Fruit fly (Drosophila melanogaster): ENCODE data around the gene Mst87F.

The Mst87F gene

dm6 chr3R:13812736-13813250 lies 15.0 kb downstream of the Mst87F start, which contains the start of the genes tal-1A, tal-2A, tal-3A and tal-AA (continued):
- TF ChIP-seq kni (GFP tag; optimal IDR thresholded peaks at IDR 0.05) (peak; percentile 42), lov (optimal IDR thresholded peaks at IDR 0.05) (no peak), lov (GFP tag; IDR thresholded peaks at IDR 0.05) (no peak), CG6813 (GFP tag; optimal IDR thresholded peaks at IDR 0.05) (peak; percentile 53), pan (optimal IDR thresholded peaks at IDR 0.05) (no peak), pan (GFP tag; optimal IDR thresholded peaks at IDR 0.05 in 1 of 2, IDR thresholded peaks at IDR 0.05 in 1 of 2) (peak in 1 of 2 experiments; percentile 39), Taf1 (GFP tag; IDR thresholded peaks at IDR 0.05) (no peak), CG8924 (tag; optimal IDR thresholded peaks at IDR 0.05) (peak; percentile 17), slou (GFP tag; optimal IDR thresholded peaks at IDR 0.05) (no peak), CG17328 (GFP tag; IDR thresholded peaks at IDR 0.05) (0 out of 2 replicates have a peak, but pooled peaks have one; percentile 10), Trl (optimal IDR thresholded peaks at IDR 0.05) (peak; percentile 96 to 99), Trl (GFP tag; optimal IDR thresholded peaks at IDR 0.05) (peak; percentile 30), zen (tag; optimal IDR thresholded peaks at IDR 0.05) (no peak), ase (GFP tag; IDR thresholded peaks at IDR 0.05) (no peak), zfh1 (GFP tag; IDR thresholded peaks at IDR 0.05) (peak; percentile 54; the same call in 1 of the 3 replicates), al (GFP tag; IDR thresholded peaks at IDR 0.05) (no peak), otp (GFP tag; IDR thresholded peaks at IDR 0.05) (peak; percentile 65; the same call in 1 of the 3 replicates), CG14014 (GFP tag; IDR thresholded peaks at IDR 0.05) (peak; percentile 30; the same call in 1 of the 2 replicates), Spps (tag; optimal IDR thresholded peaks at IDR 0.05) (no peak), toy (GFP tag; IDR thresholded peaks at IDR 0.05) (no peak), sqz (GFP tag; optimal IDR thresholded peaks at IDR 0.05) (peak; percentile 58), esg (GFP tag; conservative IDR thresholded peaks at IDR 0.05) (no peak), NC2α (GFP tag; optimal IDR thresholded peaks at IDR 0.05) (peak; percentile 60), CG17385 (GFP tag; optimal IDR thresholded peaks at IDR 0.05) (peak; percentile 65), CG1529 (GFP tag; optimal IDR thresholded peaks at IDR 0.05) (peak; percentile 18), amos (GFP tag; IDR thresholded peaks at IDR 0.05; ENCODE audit: partially characterized antibody) (peak; percentile 8; the same call in 1 of the 2 replicates), CG1832 (GFP tag; optimal IDR thresholded peaks at IDR 0.05) (peak; percentile 81), chinmo (GFP tag; IDR thresholded peaks at IDR 0.05; ENCODE audit: partially characterized antibody) (peak; percentile 86; the same call in 2 of the 4 replicates), CG33213 (GFP tag; optimal IDR thresholded peaks at IDR 0.05) (no peak), Scr (GFP tag; IDR thresholded peaks at IDR 0.05; ENCODE audit: partially characterized antibody) (peak; percentile 49; the same call in 1 of the 2 replicates), Sry-δ (GFP tag; optimal IDR thresholded peaks at IDR 0.05) (no peak), hkb (optimal IDR thresholded peaks at IDR 0.05) (no peak), hkb (GFP tag; IDR thresholded peaks at IDR 0.05) (peak; percentile 54), CG7928 (GFP tag; optimal IDR thresholded peaks at IDR 0.05) (no peak), ems (GFP tag; optimal IDR thresholded peaks at IDR 0.05) (peak; percentile 30), gsb-n (tag; optimal IDR thresholded peaks at IDR 0.05) (peak; percentile 26), tx (GFP tag; optimal IDR thresholded peaks at IDR 0.05) (no peak), CG32772 (GFP tag; IDR thresholded peaks at IDR 0.05) (no peak), CTCF (GFP tag; optimal IDR thresholded peaks at IDR 0.05) (no peak), Doc3 (GFP tag; IDR thresholded peaks at IDR 0.05; ENCODE audit: partially characterized antibody) (0 out of 3 replicates have a peak, but pooled peaks have one; percentile 53), CG34422 (GFP tag; IDR thresholded peaks at IDR 0.05) (0 out of 3 replicates have a peak, but pooled peaks have one; percentile 33), CG34224 (GFP tag; IDR thresholded peaks at IDR 0.05; ENCODE audit: partially characterized antibody) (peak; percentile 82), Rfx (GFP tag; IDR thresholded peaks at IDR 0.05) (peak; percentile 25; the same call in 1 of the 2 replicates), gce (GFP tag; IDR thresholded peaks at IDR 0.05) (peak; percentile 45; the same call in 1 of the 3 replicates), her (GFP tag; optimal IDR thresholded peaks at IDR 0.05) (peak; percentile 18), lilli (GFP tag; optimal IDR thresholded peaks at IDR 0.05) (peak; percentile 16), vfl (GFP tag; optimal IDR thresholded peaks at IDR 0.05) (peak; percentile 45), CG9932 (GFP tag; IDR thresholded peaks at IDR 0.05) (peak; percentile 11; the same call in 1 of the 2 replicates), CG12236 (GFP tag; optimal IDR thresholded peaks at IDR 0.05) (no peak), mld (GFP tag; IDR thresholded peaks at IDR 0.05; ENCODE audit: partially characterized antibody) (no peak), chm (GFP tag; IDR thresholded peaks at IDR 0.05) (peak; percentile 84), bbx (GFP tag; IDR thresholded peaks at IDR 0.05; ENCODE audit: partially characterized antibody) (peak; percentile 31; the same call in 1 of the 2 replicates)
